Fruit fly (Drosophila melanogaster) whole organism, embryonic: ENCODE results near the gene pit.

Source experiments
- Abd-B ChIP-seq: fragments of 200-800 bp; sonication (Bioruptor generic); optimal IDR thresholded peaks from 2 replicates; lab custom pipeline; 2018; ENCODE audit warnings: missing biosample characterization, mild to moderate bottlenecking, missing genetic modification characterization, moderate library complexity
- Awh ChIP-seq: fragments of 200-800 bp; sonication (Bioruptor generic); IDR thresholded peaks from 2 replicates; pipeline ENCODE4, ENCODE4 v1.3.6; 2022; ENCODE audit warnings: missing biosample characterization, missing genetic modification characterization
- B-H1 ChIP-seq: fragments of 200-800 bp; sonication (Bioruptor generic); IDR thresholded peaks from 3 replicates; pipeline ENCODE4 v1.3.6; 2022; ENCODE audit warnings: missing biosample characterization, missing genetic modification characterization
- Blimp-1 ChIP-seq: fragments of 200-800 bp; sonication (Bioruptor generic); optimal IDR thresholded peaks from 3 replicates; lab custom pipeline; 2018; ENCODE audit warnings: missing biosample characterization, missing genetic modification characterization, mild to moderate bottlenecking, moderate library complexity, missing genetic modification reagents
- CG10274 ChIP-seq: fragments of 200-800 bp; sonication (Bioruptor generic); optimal IDR thresholded peaks from 3 replicates; lab custom pipeline; 2017; ENCODE audit warnings: missing biosample characterization, mild to moderate bottlenecking, missing genetic modification characterization
- CG10959 ChIP-seq: fragments of 200-800 bp; sonication (Bioruptor generic); IDR thresholded peaks from 2 replicates; pipeline ENCODE4 v1.3.6; 2022; ENCODE audit warnings: missing biosample characterization, missing genetic modification characterization
- CG11247 ChIP-seq: fragments of 200-800 bp; sonication (Bioruptor generic); IDR thresholded peaks from 2 replicates; pipeline ENCODE4 v1.3.6; 2022; ENCODE audit warnings: missing biosample characterization, missing genetic modification characterization
- CG12071 ChIP-seq: fragments of 200-800 bp; sonication (Bioruptor generic); optimal IDR thresholded peaks from 3 replicates; lab custom pipeline; 2018; ENCODE audit warnings: missing biosample characterization, mild to moderate bottlenecking, missing genetic modification characterization
- CG12155 ChIP-seq: fragments of 200-800 bp; sonication (Bioruptor generic); optimal IDR thresholded peaks from 3 replicates; lab custom pipeline; 2016; ENCODE audit warnings: missing biosample characterization, missing genetic modification characterization
- CG1233 ChIP-seq: fragments of 200-800 bp; sonication (Bioruptor generic); optimal IDR thresholded peaks from 4 replicates; lab custom pipeline; 2018; ENCODE audit warnings: missing biosample characterization, mild to moderate bottlenecking, missing genetic modification characterization
- CG12659 ChIP-seq: fragments of 200-800 bp; sonication (Bioruptor generic); optimal IDR thresholded peaks from 3 replicates; lab custom pipeline; 2017; ENCODE audit warnings: mild to moderate bottlenecking, missing biosample characterization, missing genetic modification reagents, missing genetic modification characterization
- CG13894 ChIP-seq: fragments of 200-800 bp; sonication (Bioruptor generic); optimal IDR thresholded peaks from 3 replicates; lab custom pipeline; 2018; ENCODE audit warnings: missing biosample characterization, mild to moderate bottlenecking, missing genetic modification characterization, moderate library complexity
- CG14441 ChIP-seq: fragments of 200-800 bp; sonication (Bioruptor generic); IDR thresholded peaks from 2 replicates; pipeline ENCODE4 v1.3.6; 2022; ENCODE audit warnings: missing biosample characterization, missing genetic modification characterization
- CG1832 ChIP-seq: fragments of 200-800 bp; sonication (Bioruptor generic); optimal IDR thresholded peaks from 2 replicates; lab custom pipeline; 2017; ENCODE audit warnings: missing biosample characterization, mild to moderate bottlenecking, missing genetic modification characterization, inconsistent platforms
- CG2202 ChIP-seq: fragments of 200-800 bp; sonication (Bioruptor generic); optimal IDR thresholded peaks from 2 replicates; lab custom pipeline; 2018; ENCODE audit warnings: missing biosample characterization, mild to moderate bottlenecking, missing genetic modification characterization
- CG30403 ChIP-seq: fragments of 200-800 bp; sonication (Bioruptor generic); optimal IDR thresholded peaks from 3 replicates; lab custom pipeline; 2016; ENCODE audit warnings: missing biosample characterization, missing genetic modification characterization
- CG3065 ChIP-seq: fragments of 200-800 bp; sonication (Bioruptor generic); optimal IDR thresholded peaks from 2 replicates; lab custom pipeline; 2016; ENCODE audit warnings: missing biosample characterization, missing genetic modification characterization
- CG3281 ChIP-seq: fragments of 200-800 bp; sonication (Bioruptor generic); optimal IDR thresholded peaks from 3 replicates; lab custom pipeline; 2017; ENCODE audit warnings: missing biosample characterization, mild to moderate bottlenecking, missing genetic modification characterization
- CG3407 ChIP-seq: fragments of 200-800 bp; sonication (Bioruptor generic); optimal IDR thresholded peaks from 2 replicates; lab custom pipeline; 2018; ENCODE audit warnings: missing biosample characterization, mild to moderate bottlenecking, missing genetic modification characterization
- CG34224 ChIP-seq: fragments of 200-800 bp; sonication (Bioruptor generic); IDR thresholded peaks from 3 replicates; pipeline ENCODE4 v1.3.6; 2022; ENCODE audit warnings: missing biosample characterization, missing genetic modification characterization; ENCODE audit not compliant: partially characterized antibody
- CG3838 ChIP-seq: fragments of 200-800 bp; sonication (Bioruptor generic); optimal IDR thresholded peaks from 3 replicates; lab custom pipeline; 2016; ENCODE audit warnings: missing biosample characterization, missing genetic modification characterization
- CG6683 ChIP-seq: fragments of 200-800 bp; sonication (Bioruptor generic); optimal IDR thresholded peaks from 2 replicates; lab custom pipeline; 2017; ENCODE audit warnings: missing biosample characterization, mild to moderate bottlenecking, missing genetic modification characterization, missing genetic modification reagents
- CG6813 ChIP-seq: fragments of 200-800 bp; sonication (Bioruptor generic); optimal IDR thresholded peaks from 2 replicates; lab custom pipeline; 2017; ENCODE audit warnings: missing biosample characterization, missing genetic modification characterization, mild to moderate bottlenecking, moderate library complexity, missing genetic modification reagents
- CG9609 ChIP-seq: fragments of 200-800 bp; sonication (Bioruptor generic); optimal IDR thresholded peaks from 3 replicates; lab custom pipeline; 2016; ENCODE audit warnings: missing biosample characterization, missing genetic modification characterization
- CG9932 ChIP-seq: fragments of 200-800 bp; sonication (Bioruptor generic); IDR thresholded peaks from 2 replicates; pipeline ENCODE4 v1.3.6; 2022; ENCODE audit warnings: missing biosample characterization, missing genetic modification characterization
- D19B ChIP-seq: fragments of 200-800 bp; sonication (Bioruptor generic); optimal IDR thresholded peaks from 2 replicates; lab custom pipeline; 2017; ENCODE audit warnings: missing biosample characterization, mild to moderate bottlenecking, missing genetic modification characterization
- Dip2 ChIP-seq: fragments of 200-800 bp; sonication (Bioruptor generic); IDR thresholded peaks from 2 replicates; pipeline ENCODE4 v1.3.6; 2022; ENCODE audit warnings: missing biosample characterization, missing genetic modification characterization
- Drgx ChIP-seq: fragments of 200-800 bp; sonication (Bioruptor generic); IDR thresholded peaks from 2 replicates; pipeline ENCODE4 v1.3.6; 2022; ENCODE audit warnings: missing biosample characterization, missing genetic modification characterization
- Ets65A ChIP-seq: fragments of 200-800 bp; sonication (Bioruptor generic); peaks from one replicate; lab custom pipeline; 2016; ENCODE audit warnings: missing biosample characterization, missing genetic modification characterization
- Gsc ChIP-seq: fragments of 200-800 bp; sonication (Bioruptor generic); IDR thresholded peaks from 2 replicates; pipeline ENCODE4 v1.3.6; 2022; ENCODE audit warnings: missing biosample characterization, missing genetic modification characterization
- Hmx ChIP-seq: fragments of 200-800 bp; sonication (Bioruptor generic); optimal IDR thresholded peaks from 2 replicates; lab custom pipeline; 2016; ENCODE audit warnings: missing biosample characterization, missing genetic modification characterization
- Lim3 ChIP-seq: fragments of 200-800 bp; sonication (Bioruptor generic); IDR thresholded peaks from 2 replicates; pipeline ENCODE4 v1.3.6; 2022; ENCODE audit warnings: missing biosample characterization, missing genetic modification characterization
- NK7.1 ChIP-seq: fragments of 200-800 bp; sonication (Bioruptor generic); optimal IDR thresholded peaks from 3 replicates; lab custom pipeline; 2016; ENCODE audit warnings: missing biosample characterization, missing genetic modification characterization
- NfI ChIP-seq: fragments of 200-800 bp; sonication (Bioruptor generic); optimal IDR thresholded peaks from 3 replicates; lab custom pipeline; 2018; ENCODE audit warnings: missing biosample characterization, mild to moderate bottlenecking, missing genetic modification characterization, moderate library complexity
- Ptx1 ChIP-seq: fragments of 200-800 bp; sonication (Bioruptor generic); IDR thresholded peaks from 2 replicates; pipeline ENCODE4 v1.3.6; 2022; ENCODE audit warnings: missing biosample characterization, missing genetic modification characterization
- ac ChIP-seq: fragments of 200-800 bp; sonication (Bioruptor generic); optimal IDR thresholded peaks from 3 replicates; lab custom pipeline; 2017; ENCODE audit warnings: missing biosample characterization, mild to moderate bottlenecking, missing genetic modification characterization
- bigmax ChIP-seq: fragments of 200-800 bp; sonication (Bioruptor generic); optimal IDR thresholded peaks from 2 replicates; lab custom pipeline; 2018; ENCODE audit warnings: missing biosample characterization, mild to moderate bottlenecking, missing genetic modification characterization
- btn ChIP-seq: fragments of 200-800 bp; sonication (Bioruptor generic); optimal IDR thresholded peaks from 2 replicates; lab custom pipeline; 2016; ENCODE audit warnings: missing biosample characterization, missing genetic modification characterization
- chm ChIP-seq: fragments of 200-800 bp; sonication (Bioruptor generic); IDR thresholded peaks from 2 replicates; pipeline ENCODE4 v1.3.6; 2022; ENCODE audit warnings: missing biosample characterization, missing genetic modification characterization
- ci ChIP-seq: fragments of 200-800 bp; sonication (Bioruptor generic); IDR thresholded peaks from 3 replicates; pipeline ENCODE4 v1.3.6; 2022; ENCODE audit warnings: missing biosample characterization, missing genetic modification characterization
- fd64A ChIP-seq: fragments of 200-800 bp; sonication (Bioruptor generic); optimal IDR thresholded peaks from 3 replicates; lab custom pipeline; 2018; ENCODE audit warnings: missing biosample characterization, mild to moderate bottlenecking, missing genetic modification characterization
- ftz-f1 ChIP-seq: fragments of 200-800 bp; sonication (Bioruptor generic); optimal IDR thresholded peaks from 2 replicates; lab custom pipeline; 2016; ENCODE audit warnings: missing biosample characterization, missing genetic modification characterization
- gsb ChIP-seq: fragments of 200-800 bp; sonication (Bioruptor generic); IDR thresholded peaks from 2 replicates; pipeline ENCODE4 v1.3.6; 2022; ENCODE audit warnings: missing biosample characterization, missing genetic modification characterization
- hb ChIP-seq: fragments of 200-800 bp; sonication (Bioruptor generic); IDR thresholded peaks from 3 replicates; pipeline ENCODE4 v1.3.6; 2022; ENCODE audit warnings: missing biosample characterization, missing genetic modification characterization; ENCODE audit not compliant: partially characterized antibody
- jing ChIP-seq: fragments of 200-800 bp; sonication (Bioruptor generic); optimal IDR thresholded peaks from 2 replicates; lab custom pipeline; 2018; ENCODE audit warnings: missing biosample characterization, mild to moderate bottlenecking, missing genetic modification characterization
- mirr ChIP-seq: fragments of 200-800 bp; sonication (Bioruptor generic); optimal IDR thresholded peaks from 3 replicates; lab custom pipeline; 2018; ENCODE audit warnings: missing biosample characterization, mild to moderate bottlenecking, missing genetic modification characterization
- mld ChIP-seq: fragments of 200-800 bp; sonication (Bioruptor generic); IDR thresholded peaks from 3 replicates; pipeline ENCODE4 v1.3.6; 2022; ENCODE audit warnings: missing biosample characterization, missing genetic modification characterization; ENCODE audit not compliant: partially characterized antibody
- oc ChIP-seq: fragments of 200-800 bp; sonication (Bioruptor generic); optimal IDR thresholded peaks from 2 replicates; lab custom pipeline; 2018; ENCODE audit warnings: missing biosample characterization, mild to moderate bottlenecking, missing genetic modification characterization, moderate library complexity
- run ChIP-seq: fragments of 200-800 bp; sonication (Bioruptor generic); optimal IDR thresholded peaks from 3 replicates; lab custom pipeline; 2018; ENCODE audit warnings: missing biosample characterization, mild to moderate bottlenecking, missing genetic modification characterization
- sens ChIP-seq: fragments of 200-800 bp; sonication (Bioruptor generic); peaks from one replicate; lab custom pipeline; 2016; ENCODE audit warnings: missing biosample characterization, missing genetic modification characterization
- twi ChIP-seq: fragments of 200-800 bp; optimal IDR thresholded peaks from 2 replicates; lab custom pipeline; 2019; ENCODE audit warnings: missing biosample characterization, mild to moderate bottlenecking, missing genetic modification characterization, moderate library complexity
- usp ChIP-seq: fragments of >200 bp; optimal IDR thresholded peaks from 2 replicates; lab custom pipeline; 2017; ENCODE audit warnings: missing biosample characterization, missing genetic modification characterization

Gene pit

DNA sequence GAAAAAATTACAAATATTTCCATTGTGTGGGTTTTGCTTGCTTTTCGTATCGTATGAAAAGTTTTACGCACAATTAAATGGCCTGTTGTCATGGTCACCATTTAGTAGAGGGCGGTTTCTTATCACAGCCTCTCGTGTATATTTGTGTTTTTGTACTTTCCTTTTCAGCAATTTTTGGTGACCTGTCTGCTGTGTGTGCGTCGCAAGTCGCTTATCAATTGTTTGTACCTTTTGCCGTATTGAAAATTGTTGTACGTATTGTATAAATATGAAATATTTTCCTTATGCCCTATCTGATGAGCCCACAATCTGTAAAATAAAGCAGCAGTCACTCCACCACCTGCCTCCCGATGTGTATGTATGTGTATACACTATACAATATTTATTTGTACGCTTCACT lies 32.3 kb downstream of the pit start (continued):
- peak; percentile 14 for TF ChIP-seq CG2202 (tag; lab: Kevin White, UChicago)
- peak; percentile 38; the same call in 1 of the 2 replicates for TF ChIP-seq chm (GFP tag; lab: Robert Waterston, UW)
- no peak for TF ChIP-seq bigmax (GFP tag; lab: Kevin White, UChicago)
- TF ChIP-seq CG3065 (GFP tag; lab: Kevin White, UChicago) = no peak
- TF ChIP-seq CG3281 (GFP tag; lab: Kevin White, UChicago) = peak; percentile 5
- TF ChIP-seq ftz-f1 (GFP tag; lab: Kevin White, UChicago) = no peak
- no peak for TF ChIP-seq ac
- no peak for TF ChIP-seq Gsc (GFP tag; lab: Robert Waterston, UW)
- no peak for TF ChIP-seq CG3407 (GFP tag; lab: Kevin White, UChicago)
- peak; percentile 14 for TF ChIP-seq fd64A (GFP tag; lab: Kevin White, UChicago)
- TF ChIP-seq Blimp-1 = peak; percentile 8
- TF ChIP-seq Abd-B (GFP tag; lab: Kevin White, UChicago) = no peak

DNA sequence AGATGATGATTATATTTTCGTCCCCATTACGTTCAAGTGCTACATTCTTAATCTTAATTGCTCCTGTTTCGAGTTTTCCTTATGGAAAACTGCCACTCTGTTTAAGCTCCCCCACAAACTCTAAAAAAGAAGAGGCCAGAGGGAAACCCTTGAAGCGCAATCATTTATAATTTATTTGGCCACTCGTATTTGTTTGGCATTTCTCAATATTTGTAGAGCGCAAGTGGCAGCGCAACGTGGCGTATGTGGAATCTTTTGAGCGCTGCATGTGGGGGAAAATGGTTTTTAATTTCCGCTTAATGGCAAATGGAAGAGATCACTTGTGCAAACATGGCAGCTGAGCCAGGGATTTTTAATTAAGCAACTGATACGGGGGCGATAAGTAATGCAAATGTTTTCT lies 33.1 kb downstream of the pit start:
- no peak for TF ChIP-seq mld (GFP tag; lab: Robert Waterston, UW)
- peak; percentile 13 for TF ChIP-seq CG6813
- no peak for TF ChIP-seq CG12659 (GFP tag; lab: Kevin White, UChicago)
- TF ChIP-seq CG14441 (GFP tag; lab: Robert Waterston, UW) = no peak
- no peak for TF ChIP-seq NK7.1 (GFP tag; lab: Kevin White, UChicago)
- TF ChIP-seq CG10959 (GFP tag; lab: Robert Waterston, UW) = no peak
- no peak for TF ChIP-seq gsb (GFP tag; lab: Robert Waterston, UW)
- TF ChIP-seq CG34224 (GFP tag; lab: Robert Waterston, UW) = no peak
- TF ChIP-seq sens = peak; percentile 77
- peak; percentile 54 for TF ChIP-seq CG12071 (GFP tag; lab: Kevin White, UChicago)
- no peak for TF ChIP-seq Dip2 (GFP tag; lab: Robert Waterston, UW)
- no peak for TF ChIP-seq CG11247
- no peak for TF ChIP-seq Ptx1
- TF ChIP-seq CG12155 (GFP tag; lab: Kevin White, UChicago) = no peak
- TF ChIP-seq NfI (GFP tag; lab: Kevin White, UChicago) = no peak
- TF ChIP-seq mirr (GFP tag; lab: Kevin White, UChicago) = no peak
- TF ChIP-seq CG30403 = no peak
- no peak for TF ChIP-seq Drgx
- TF ChIP-seq usp (GFP tag; lab: Kevin White, UChicago) = no peak
- TF ChIP-seq oc (tag; lab: Kevin White, UChicago) = no peak
- TF ChIP-seq ci (GFP tag; lab: Robert Waterston, UW) = no peak
- no peak for TF ChIP-seq Hmx (GFP tag; lab: Kevin White, UChicago)
- no peak for TF ChIP-seq CG1233 (GFP tag; lab: Kevin White, UChicago)
- TF ChIP-seq CG6683 = no peak
- no peak for TF ChIP-seq CG1832 (GFP tag; lab: Kevin White, UChicago)
- TF ChIP-seq CG13894 = no peak
- TF ChIP-seq run = no peak
- no peak for TF ChIP-seq B-H1 (GFP tag; lab: Robert Waterston, UW)
- no peak for TF ChIP-seq btn
- TF ChIP-seq CG9609 = no peak
- no peak for TF ChIP-seq Ets65A (GFP tag; lab: Kevin White, UChicago)
- no peak for TF ChIP-seq twi
- TF ChIP-seq CG3838 (GFP tag; lab: Kevin White, UChicago) = no peak
- no peak for TF ChIP-seq hb
- TF ChIP-seq D19B (GFP tag; lab: Kevin White, UChicago) = no peak
- TF ChIP-seq CG10274 (GFP tag; lab: Kevin White, UChicago) = no peak
- TF ChIP-seq jing (GFP tag; lab: Kevin White, UChicago) = no peak
- TF ChIP-seq CG9932 (GFP tag; lab: Robert Waterston, UW) = no peak
- no peak for TF ChIP-seq Lim3 (GFP tag; lab: Robert Waterston, UW)
- 0 out of 2 replicates have a peak, but pooled peaks have one; percentile 15 for TF ChIP-seq Awh (GFP tag; lab: Robert Waterston, UW)
